Worm (Caenorhabditis elegans) whole organism, L1 larva: ENCODE measurements around the gene Y50D7A.8.
A peak's percentile ranks its signal among the peaks of the same experiment; 100 is the strongest.

ENCODE experiments used
- C04F5.9 ChIP-seq: sonication (generic microtip); optimal IDR thresholded peaks from 2 replicates; lab custom pipeline; 2016; ENCODE audit warnings: missing genetic modification characterization, missing compliant biosample characterization
- C16A3.4 ChIP-seq: fragments of 150-350 bp; optimal IDR thresholded peaks from 2 replicates; lab custom pipeline; 2014; ENCODE audit warnings: missing biosample characterization, missing genetic modification characterization
- F16B12.6 ChIP-seq: fragments of 150-350 bp; optimal IDR thresholded peaks from 2 replicates; lab custom pipeline; 2014; ENCODE audit warnings: missing biosample characterization, missing genetic modification characterization
- ceh-90 ChIP-seq: sonication (generic microtip); optimal IDR thresholded peaks from 2 replicates; lab custom pipeline; 2016; ENCODE audit warnings: missing genetic modification characterization, missing compliant biosample characterization
- ces-1 ChIP-seq: fragments of 150-350 bp; optimal IDR thresholded peaks from 2 replicates; lab custom pipeline; 2014; ENCODE audit warnings: missing biosample characterization, missing genetic modification reagents, missing genetic modification characterization
- dpl-1 ChIP-seq, 3 experiments: fragments of 150-350 bp in 2 of 3; sonication (generic microtip) in 1 of 3; optimal IDR thresholded peaks; 2 replicates each; lab custom pipeline; 2014 to 2017; ENCODE audit warnings: missing biosample characterization in 3 of 3, missing genetic modification characterization in 3 of 3, missing genetic modification reagents in 3 of 3
- dsc-1 ChIP-seq: sonication (generic microtip); optimal IDR thresholded peaks from 2 replicates; lab custom pipeline; 2016; ENCODE audit warnings: mild to moderate bottlenecking, missing genetic modification characterization, missing compliant biosample characterization
- efl-3 ChIP-seq: fragments of 200-800 bp; sonication (Bioruptor generic); optimal IDR thresholded peaks from 2 replicates; lab custom pipeline; 2018; ENCODE audit warnings: mild to moderate bottlenecking, missing genetic modification characterization, missing compliant biosample characterization
- elt-2 ChIP-seq: sonication (generic microtip); optimal IDR thresholded peaks from 2 replicates; lab custom pipeline; 2016; ENCODE audit warnings: missing genetic modification characterization, mild to moderate bottlenecking, inconsistent platforms, missing compliant biosample characterization, missing genetic modification reagents
- fkh-4 ChIP-seq: sonication (generic microtip); optimal IDR thresholded peaks from 2 replicates; lab custom pipeline; 2016; ENCODE audit warnings: missing compliant biosample characterization, missing genetic modification characterization, borderline replicate concordance
- fkh-8 ChIP-seq: sonication (generic microtip); optimal IDR thresholded peaks from 2 replicates; lab custom pipeline; 2016; ENCODE audit warnings: mild to moderate bottlenecking, missing genetic modification characterization, missing compliant biosample characterization
- hlh-17 ChIP-seq: fragments of 200-800 bp; sonication (Bioruptor generic); optimal IDR thresholded peaks from 2 replicates; lab custom pipeline; 2018; ENCODE audit warnings: missing genetic modification characterization, mild to moderate bottlenecking, missing compliant biosample characterization, moderate library complexity, borderline replicate concordance
- hlh-4 ChIP-seq: sonication (generic microtip); optimal IDR thresholded peaks from 2 replicates; lab custom pipeline; 2016; ENCODE audit warnings: mild to moderate bottlenecking, missing genetic modification characterization, missing compliant biosample characterization
- hpl-2 ChIP-seq: fragments of 150-350 bp; optimal IDR thresholded peaks from 2 replicates; lab custom pipeline; 2014; ENCODE audit warnings: missing biosample characterization, missing genetic modification reagents, missing genetic modification characterization
- irx-1 ChIP-seq: sonication (generic microtip); optimal IDR thresholded peaks from 2 replicates; lab custom pipeline; 2016; ENCODE audit warnings: missing genetic modification characterization, missing compliant biosample characterization
- isw-1 ChIP-seq: fragments of 200-800 bp; sonication (Bioruptor generic); IDR thresholded peaks from 2 replicates; pipeline ENCODE4 v1.3.6; 2022; ENCODE audit warnings: missing genetic modification characterization, missing compliant biosample characterization
- jun-1 ChIP-seq: fragments of 150-350 bp; optimal IDR thresholded peaks from 2 replicates; lab custom pipeline; 2014; ENCODE audit warnings: missing biosample characterization, missing genetic modification reagents, missing genetic modification characterization
- lin-13 ChIP-seq: fragments of 150-350 bp; optimal IDR thresholded peaks from 2 replicates; lab custom pipeline; 2014; ENCODE audit warnings: missing biosample characterization, missing genetic modification reagents, missing genetic modification characterization
- lin-14 ChIP-seq: fragments of 200-800 bp; sonication (Bioruptor generic); optimal IDR thresholded peaks from 2 replicates; lab custom pipeline; 2018; ENCODE audit warnings: mild to moderate bottlenecking, missing genetic modification characterization, moderate library complexity, missing compliant biosample characterization
- lin-15B ChIP-seq: fragments of 150-350 bp; sonication (generic microtip); optimal IDR thresholded peaks from 3 replicates; lab custom pipeline; 2014; ENCODE audit warnings: missing biosample characterization, missing genetic modification characterization
- lin-39 ChIP-seq: fragments of 150-350 bp; optimal IDR thresholded peaks from 2 replicates; lab custom pipeline; 2014; ENCODE audit warnings: missing biosample characterization, missing genetic modification reagents, missing genetic modification characterization
- lir-3 ChIP-seq: sonication (generic microtip); optimal IDR thresholded peaks from 2 replicates; lab custom pipeline; 2016; ENCODE audit warnings: mild to moderate bottlenecking, missing genetic modification characterization, moderate library complexity, missing compliant biosample characterization; ENCODE audit not compliant: poor library complexity
- mab-9 ChIP-seq: fragments of 200-800 bp; sonication (Bioruptor generic); IDR thresholded peaks from 2 replicates; pipeline ENCODE4 v1.3.6; 2022; ENCODE audit warnings: missing genetic modification reagents, missing genetic modification characterization, missing compliant biosample characterization
- mep-1 ChIP-seq: fragments of 150-350 bp; optimal IDR thresholded peaks from 2 replicates; lab custom pipeline; 2014; ENCODE audit warnings: missing biosample characterization, missing genetic modification characterization
- nhr-11 ChIP-seq: fragments of 150-350 bp; optimal IDR thresholded peaks from 2 replicates; lab custom pipeline; 2014; ENCODE audit warnings: missing biosample characterization, missing genetic modification characterization
- nhr-76 ChIP-seq: sonication (generic microtip); optimal IDR thresholded peaks from 2 replicates; lab custom pipeline; 2017; ENCODE audit warnings: missing biosample characterization, missing genetic modification characterization
- nhr-77 ChIP-seq: fragments of 150-350 bp; optimal IDR thresholded peaks from 2 replicates; lab custom pipeline; 2014; ENCODE audit warnings: missing biosample characterization, missing genetic modification characterization
- nhr-85 ChIP-seq: sonication (generic microtip); peaks from one replicate; lab custom pipeline; 2016; ENCODE audit warnings: missing genetic modification characterization, inconsistent platforms, missing compliant biosample characterization
- nhr-90 ChIP-seq: sonication (generic microtip); optimal IDR thresholded peaks from 2 replicates; lab custom pipeline; 2016; ENCODE audit warnings: mild to moderate bottlenecking, missing genetic modification characterization, missing compliant biosample characterization; ENCODE audit not compliant: poor library complexity
- snu-23 ChIP-seq: sonication (generic microtip); optimal IDR thresholded peaks from 2 replicates; lab custom pipeline; 2016; ENCODE audit warnings: missing genetic modification characterization, missing compliant biosample characterization
- sox-4 ChIP-seq: sonication (generic microtip); optimal IDR thresholded peaks from 2 replicates; lab custom pipeline; 2016; ENCODE audit warnings: missing genetic modification characterization, missing compliant biosample characterization
- sptf-1 ChIP-seq: fragments of 150-350 bp; optimal IDR thresholded peaks from 2 replicates; lab custom pipeline; 2014; ENCODE audit warnings: missing biosample characterization, missing genetic modification characterization
- sup-37 ChIP-seq: fragments of 200-800 bp; sonication (Bioruptor generic); optimal IDR thresholded peaks from 2 replicates; lab custom pipeline; 2018; ENCODE audit warnings: mild to moderate bottlenecking, missing genetic modification characterization, missing compliant biosample characterization
- tbx-2 ChIP-seq: sonication (generic microtip); optimal IDR thresholded peaks from 2 replicates; lab custom pipeline; 2016; ENCODE audit warnings: missing genetic modification characterization, missing compliant biosample characterization
- unc-30 ChIP-seq: sonication (generic microtip); optimal IDR thresholded peaks from 2 replicates; lab custom pipeline; 2017; ENCODE audit warnings: missing biosample characterization, missing genetic modification characterization
- unc-62 ChIP-seq: fragments of 150-350 bp; optimal IDR thresholded peaks from 2 replicates; lab custom pipeline; 2014; ENCODE audit warnings: missing biosample characterization, missing genetic modification reagents, missing genetic modification characterization
- unc-98 ChIP-seq: fragments of 200-800 bp; sonication (Bioruptor generic); IDR thresholded peaks from 2 replicates; pipeline ENCODE4 v1.3.6; 2022; ENCODE audit warnings: missing genetic modification characterization, missing compliant biosample characterization
- xbp-1 ChIP-seq: sonication (generic microtip); optimal IDR thresholded peaks from 2 replicates; lab custom pipeline; 2016; ENCODE audit warnings: missing genetic modification characterization, missing compliant biosample characterization
- ztf-11 ChIP-seq, 2 experiments: sonication (generic microtip); optimal IDR thresholded peaks; 2 replicates each; lab custom pipeline; 2016 to 2017; ENCODE audit warnings: missing genetic modification characterization in 2 of 2, missing biosample characterization in 1 of 2, missing compliant biosample characterization in 1 of 2
- ztf-4 ChIP-seq: fragments of 150-350 bp; optimal IDR thresholded peaks from 2 replicates; lab custom pipeline; 2014; ENCODE audit warnings: missing biosample characterization, missing genetic modification characterization

Y50D7A.8 gene

ce11 chrIII:343346-344220 lies 542 bp upstream of the Y50D7A.8 start (continued):
- TF ChIP-seq dsc-1 (no peak), lin-39 (tag; lab: Kevin White, UChicago) (no peak), unc-98 (GFP tag; lab: Robert Waterston, UW) (no peak), isw-1 (GFP tag; lab: Robert Waterston, UW) (no peak), efl-3 (GFP tag; lab: Kevin White, UChicago) (no peak), lir-3 (no peak), tbx-2 (no peak), nhr-85 (tag; lab: Kevin White, UChicago) (no peak), irx-1 (tag; lab: Kevin White, UChicago) (peak; percentile 30), fkh-8 (tag; lab: Kevin White, UChicago) (peak; percentile 33), xbp-1 (tag; lab: Kevin White, UChicago) (peak; percentile 8), lin-14 (peak; percentile 56), jun-1 (tag; lab: Kevin White, UChicago) (no peak), ces-1 (GFP tag; lab: Kevin White, UChicago) (no peak), lin-13 (GFP tag; lab: Kevin White, UChicago) (no peak), C16A3.4 (tag; lab: Kevin White, UChicago) (peak; percentile 16), sox-4 (tag; lab: Kevin White, UChicago) (no peak)

- no peak for TF ChIP-seq snu-23
- peak; percentile 12 for TF ChIP-seq nhr-85 (tag; lab: Kevin White, UChicago)
Observed at ce11 chrIII:315160-315559, 27.9 kb downstream of the Y50D7A.8 start, which contains the start of gene Y50D7A.10. TSS of gene Y50D7A.10 (plus strand) at chrIII:315460.

- TF ChIP-seq unc-62 (GFP tag; lab: Kevin White, UChicago) = no peak
- peak; percentile 25 for TF ChIP-seq sptf-1
Observed at ce11 chrIII:312873-313272, 30.2 kb downstream of the Y50D7A.8 start.

- TF ChIP-seq nhr-76 (tag; lab: Kevin White, UChicago) (no peak), hlh-4 (tag; lab: Kevin White, UChicago) (no peak), nhr-77 (tag; lab: Kevin White, UChicago) (no peak)
- TF ChIP-seq, all 84 proteins: peak for 0
Observed at ce11 chrIII:311174-311573, 31.9 kb downstream of the Y50D7A.8 start.

ce11 chrIII:304564-304963 lies 38.5 kb downstream of the Y50D7A.8 start:
- TF ChIP-seq ceh-90 (tag; lab: Kevin White, UChicago) (no peak), unc-62 (GFP tag; lab: Kevin White, UChicago) (no peak), F16B12.6 (no peak), sptf-1 (no peak), nhr-11 (tag; lab: Kevin White, UChicago) (no peak)

ce11 chrIII:299220-299619 lies 43.8 kb downstream of the Y50D7A.8 start:
- TF ChIP-seq elt-2 (tag; lab: Kevin White, UChicago) = peak; percentile 43
- no peak for TF ChIP-seq C04F5.9 (tag; lab: Kevin White, UChicago)
- TF ChIP-seq, all 84 proteins: peak for 1

ce11 chrIII:298456-298855 lies 44.6 kb downstream of the Y50D7A.8 start, which contains the start of gene ads-1:
TSS of gene ads-1 (minus strand) at chrIII:298556.
- TF ChIP-seq mab-9 (no peak), lir-3 (no peak), nhr-90 (tag; lab: Kevin White, UChicago) (no peak), ztf-11 (tag; optimal IDR thresholded peaks at IDR 0.05; lab: Kevin White, UChicago) (no peak), mep-1 (tag; lab: Kevin White, UChicago) (no peak), fkh-4 (no peak), jun-1 (tag; lab: Kevin White, UChicago) (no peak), dpl-1 (GFP tag; optimal IDR thresholded peaks at IDR 0.05; lab: Kevin White, UChicago) (no peak), sup-37 (GFP tag; lab: Kevin White, UChicago) (no peak), lin-15B (no peak), hlh-17 (GFP tag; lab: Kevin White, UChicago) (no peak), ztf-4 (tag; lab: Kevin White, UChicago) (no peak), unc-30 (tag; lab: Kevin White, UChicago) (no peak), nhr-77 (tag; lab: Kevin White, UChicago) (no peak), hpl-2 (GFP tag; lab: Kevin White, UChicago) (no peak)
